Fruit fly (Drosophila melanogaster): ENCODE results near the gene CG11843.

CG11843 gene

DNA sequence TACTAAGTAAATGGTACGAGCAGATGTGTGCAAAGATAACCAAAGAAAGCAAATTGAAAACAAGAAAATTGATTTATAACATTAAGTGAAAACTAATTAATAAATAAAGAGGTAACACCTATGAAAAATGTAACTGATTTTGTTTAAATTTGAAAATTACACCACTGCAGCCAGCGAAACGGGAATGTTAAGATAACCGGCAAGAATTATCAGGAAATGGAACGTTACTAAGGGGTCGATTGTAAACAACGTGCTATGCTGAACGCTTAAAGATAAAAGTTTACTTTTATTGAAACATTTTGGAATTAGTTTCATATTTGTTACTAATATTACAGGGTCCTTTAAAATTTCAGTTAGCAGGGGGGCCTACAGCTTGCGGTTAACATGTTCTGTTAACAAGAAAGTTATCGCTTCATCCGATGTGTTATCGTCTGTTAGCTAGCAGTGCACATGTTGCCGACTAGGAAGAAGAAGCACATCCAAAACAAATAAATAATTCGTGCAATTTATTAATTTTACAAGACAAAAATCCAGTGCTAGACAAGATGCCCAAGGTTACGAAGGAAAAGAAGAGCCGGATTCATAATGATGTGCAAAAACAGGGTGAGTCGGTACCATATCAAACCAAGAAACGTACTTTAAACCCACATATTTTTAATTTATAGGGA, 5.0 kb upstream of the CG11843 start, which contains the start of gene CG11837:
Gene CG11837, plus strand, starts transcription at position 439 of the 668 bp plus-strand sequence.
- TF ChIP-seq CG1621 (tag; optimal IDR thresholded peaks at IDR 0.05) (no peak), CG9139 (GFP tag; optimal IDR thresholded peaks at IDR 0.05) (no peak), svp (GFP tag) (no peak), dac (GFP tag; optimal IDR thresholded peaks at IDR 0.05) (no peak), fkh (GFP tag; optimal IDR thresholded peaks at IDR 0.05) (peak; percentile 74), Lpt (GFP tag; optimal IDR thresholded peaks at IDR 0.05) (no peak), lz (GFP tag; optimal IDR thresholded peaks at IDR 0.05) (no peak), achi (GFP tag; optimal IDR thresholded peaks at IDR 0.05) (no peak)

DNA sequence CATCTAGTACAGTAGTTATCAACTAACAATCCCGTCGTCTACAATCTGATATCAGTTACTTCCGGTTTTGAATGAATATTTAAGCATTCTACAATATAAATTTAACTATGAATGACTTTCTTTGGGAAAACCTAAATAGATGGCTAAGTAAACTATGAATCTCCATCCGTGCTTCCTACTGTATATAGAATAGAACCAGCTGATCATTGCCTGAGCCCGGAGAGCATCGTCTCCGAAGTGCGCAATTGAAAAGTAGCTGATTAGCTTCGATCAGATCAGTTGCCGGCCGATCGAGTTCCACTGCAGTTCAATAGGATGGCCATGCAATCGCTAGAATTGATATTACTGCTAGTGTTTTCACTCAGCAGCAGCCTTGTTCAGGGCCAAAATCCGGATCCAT, 3.4 kb upstream of the CG11843 start, which contains the start of gene CG11841:
Gene CG11841, plus strand, starts transcription at position 301 of the 400 bp plus-strand sequence.
- TF ChIP-seq spab (GFP tag; optimal IDR thresholded peaks at IDR 0.05) (no peak), CG4318 (GFP tag; optimal IDR thresholded peaks at IDR 0.05) (no peak), CG7368 (GFP tag; optimal IDR thresholded peaks at IDR 0.05) (no peak), Hr38 (GFP tag; optimal IDR thresholded peaks at IDR 0.05) (no peak), vri (GFP tag; optimal IDR thresholded peaks at IDR 0.05) (no peak), Met (GFP tag; optimal IDR thresholded peaks at IDR 0.05) (no peak), Hr39 (GFP tag; optimal IDR thresholded peaks at IDR 0.05) (no peak), dac (GFP tag; optimal IDR thresholded peaks at IDR 0.05) (no peak), dsx (GFP tag; optimal IDR thresholded peaks at IDR 0.05; ENCODE audit: poor library complexity, severe bottlenecking) (no peak), CG6276 (GFP tag; optimal IDR thresholded peaks at IDR 0.05) (no peak), fd85E (GFP tag; optimal IDR thresholded peaks at IDR 0.05) (no peak), acj6 (GFP tag; optimal IDR thresholded peaks at IDR 0.05) (no peak), CG10669 (GFP tag; optimal IDR thresholded peaks at IDR 0.05) (no peak), ss (GFP tag; optimal IDR thresholded peaks at IDR 0.05) (no peak), net (GFP tag; optimal IDR thresholded peaks at IDR 0.05) (no peak), Eip78C (GFP tag) (no peak), Hr4 (GFP tag; optimal IDR thresholded peaks at IDR 0.05) (no peak)

DNA sequence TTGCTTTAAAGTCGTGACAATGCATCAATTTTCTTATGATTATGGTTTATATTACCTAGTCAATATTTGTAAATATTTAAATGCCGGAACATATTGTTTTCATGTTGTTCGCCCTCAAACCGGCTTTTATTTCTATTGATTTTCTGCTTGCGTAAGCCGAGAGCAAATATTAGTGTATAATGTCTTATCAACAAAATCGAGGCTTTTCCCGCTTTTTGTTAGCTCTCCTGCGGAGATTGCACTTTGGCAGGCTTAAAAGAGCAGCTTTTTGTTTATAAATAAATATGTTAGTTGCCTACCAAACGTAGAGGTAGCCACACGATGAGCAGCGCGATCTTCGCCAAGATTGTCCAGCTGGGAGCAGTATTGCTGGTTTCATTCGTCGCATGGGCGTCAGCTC, 1.8 kb upstream of the CG11843 start, which contains the start of gene CG11842:
Gene CG11842, plus strand, starts transcription at position 301 of the 400 bp plus-strand sequence.
- no peak for TF ChIP-seq CG3032 (tag; optimal IDR thresholded peaks at IDR 0.05)
- TF ChIP-seq fkh (GFP tag; optimal IDR thresholded peaks at IDR 0.05), result peak; percentile 40

DNA sequence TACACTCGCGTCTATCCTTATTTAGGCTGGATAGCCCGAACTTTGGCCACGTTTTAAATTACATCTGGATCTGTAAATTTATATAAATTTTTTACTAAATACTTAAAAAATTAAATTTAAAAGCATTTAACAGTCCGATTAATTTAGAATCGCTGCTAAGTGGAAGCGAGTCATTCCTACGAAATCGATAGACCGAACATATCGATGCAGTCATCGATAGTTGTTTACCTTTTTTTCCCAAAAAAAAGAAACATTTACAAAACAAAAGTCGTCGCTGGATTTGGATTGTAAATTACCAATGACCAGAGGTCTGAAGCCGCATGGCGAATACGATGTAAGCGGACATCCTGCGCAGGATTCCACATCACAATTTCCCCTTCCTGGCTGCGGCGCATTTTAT, 1.6 kb downstream of the CG11843 start, which contains the start of gene Sirt7:
Gene Sirt7, plus strand, starts transcription at position 218 of the 400 bp plus-strand sequence.
- TF ChIP-seq CG8319 (GFP tag; optimal IDR thresholded peaks at IDR 0.05) (no peak), Sox102F (GFP tag; optimal IDR thresholded peaks at IDR 0.05) (no peak), CG6792 (GFP tag; optimal IDR thresholded peaks at IDR 0.05) (no peak), CG3032 (tag; optimal IDR thresholded peaks at IDR 0.05) (peak; percentile 80), CG10669 (GFP tag; optimal IDR thresholded peaks at IDR 0.05) (no peak), spab (GFP tag; optimal IDR thresholded peaks at IDR 0.05) (peak; percentile 60), Smox (GFP tag; optimal IDR thresholded peaks at IDR 0.05) (no peak), Blimp-1 (GFP tag; optimal IDR thresholded peaks at IDR 0.05) (no peak), CG8632 (GFP tag; optimal IDR thresholded peaks at IDR 0.05) (no peak), CG6163 (GFP tag; IDR thresholded peaks at IDR 0.05) (peak; percentile 88), CG7368 (GFP tag; optimal IDR thresholded peaks at IDR 0.05) (no peak), pdm3 (GFP tag; optimal IDR thresholded peaks at IDR 0.05) (no peak), dsx (GFP tag; optimal IDR thresholded peaks at IDR 0.05; ENCODE audit: poor library complexity, severe bottlenecking) (peak; percentile 74), Eip75B (GFP tag; optimal IDR thresholded peaks at IDR 0.05) (no peak), fd85E (GFP tag; optimal IDR thresholded peaks at IDR 0.05) (no peak), Lpt (GFP tag; optimal IDR thresholded peaks at IDR 0.05) (no peak), salr (GFP tag; optimal IDR thresholded peaks at IDR 0.05) (no peak), Sox14 (GFP tag; optimal IDR thresholded peaks at IDR 0.05) (no peak), Met (GFP tag; optimal IDR thresholded peaks at IDR 0.05) (no peak), topi (GFP tag; optimal IDR thresholded peaks at IDR 0.05) (no peak), CG11294 (GFP tag; IDR thresholded peaks at IDR 0.05) (no peak), CG31627 (GFP tag; optimal IDR thresholded peaks at IDR 0.05) (no peak), CG8119 (GFP tag; IDR thresholded peaks at IDR 0.05) (peak; percentile 76; the same call in 2 of the 3 replicates), CG3919 (GFP tag; optimal IDR thresholded peaks at IDR 0.05) (no peak), Hr38 (GFP tag; optimal IDR thresholded peaks at IDR 0.05) (no peak), achi (GFP tag; optimal IDR thresholded peaks at IDR 0.05) (no peak), CG15336 (GFP tag; IDR thresholded peaks at IDR 0.05) (peak; percentile 75), Sox15 (GFP tag; optimal IDR thresholded peaks at IDR 0.05) (no peak), net (GFP tag; optimal IDR thresholded peaks at IDR 0.05) (peak; percentile 66), CG34406 (GFP tag; optimal IDR thresholded peaks at IDR 0.05) (no peak), CG4318 (GFP tag; optimal IDR thresholded peaks at IDR 0.05) (no peak), CG6276 (GFP tag; optimal IDR thresholded peaks at IDR 0.05) (no peak)
